Fruit fly (Drosophila melanogaster) whole organism, wandering third instar larva: ENCODE results near the gene Ufd4.
A peak's percentile ranks its signal among the peaks of the same experiment; 100 is the strongest.

Source experiments
- CG32264 ChIP-seq: fragments of 200-800 bp; sonication (Bioruptor generic); optimal IDR thresholded peaks from 2 replicates; lab custom pipeline; 2016; ENCODE audit warnings: missing biosample characterization, missing genetic modification characterization
- CG9705 ChIP-seq: fragments of 200-800 bp; sonication (Bioruptor generic); optimal IDR thresholded peaks from 2 replicates; lab custom pipeline; 2018; ENCODE audit warnings: missing biosample characterization, mild to moderate bottlenecking, missing genetic modification characterization
- Dif ChIP-seq: fragments of 200-275, 200-300 bp; sonication (Bioruptor generic); optimal IDR thresholded peaks from 2 replicates; lab custom pipeline; 2018; ENCODE audit warnings: missing biosample characterization, missing genetic modification characterization; ENCODE audit not compliant: partially characterized antibody
- HLH106 ChIP-seq: fragments of 200-800 bp; optimal IDR thresholded peaks from 3 replicates; lab custom pipeline; 2019; ENCODE audit warnings: missing biosample characterization, mild to moderate bottlenecking, missing genetic modification characterization, moderate library complexity
- Hnf4 ChIP-seq: fragments of 200-800 bp; sonication (Bioruptor generic); optimal IDR thresholded peaks from 2 replicates; lab custom pipeline; 2016; ENCODE audit warnings: missing biosample characterization, mild to moderate bottlenecking, missing genetic modification characterization
- Jra ChIP-seq: sonication (Bioruptor generic); optimal IDR thresholded peaks from 2 replicates; lab custom pipeline; 2016; ENCODE audit warnings: missing biosample characterization, missing genetic modification characterization
- Mio ChIP-seq: sonication (Bioruptor generic); optimal IDR thresholded peaks from 2 replicates; lab custom pipeline; 2016; ENCODE audit warnings: missing biosample characterization, missing genetic modification characterization
- Myc ChIP-seq: fragments of >200 bp; optimal IDR thresholded peaks from 2 replicates; lab custom pipeline; 2017
- N ChIP-seq: fragments of >200 bp; optimal IDR thresholded peaks from 2 replicates; lab custom pipeline; 2018; ENCODE audit warnings: missing biosample characterization, missing external identifiers, missing genetic modification characterization
- OdsH ChIP-seq: fragments of 200-800 bp; sonication (Bioruptor generic); optimal IDR thresholded peaks from 2 replicates; lab custom pipeline; 2016; ENCODE audit warnings: missing biosample characterization, mild to moderate bottlenecking, missing genetic modification characterization
- Rel ChIP-seq, 2 experiments: fragments of 200-800 bp; sonication (Bioruptor generic) in 1 of 2; optimal IDR thresholded peaks; 2 replicates in 1 of 2; 3 replicates in 1 of 2; lab custom pipeline; 2016 to 2019; ENCODE audit warnings: mild to moderate bottlenecking in 2 of 2, missing biosample characterization in 2 of 2, missing genetic modification characterization in 2 of 2, moderate library complexity in 1 of 2
- Sp1 ChIP-seq: fragments of 200-800 bp; sonication (Bioruptor generic); optimal IDR thresholded peaks from 3 replicates; lab custom pipeline; 2019; ENCODE audit warnings: missing biosample characterization, mild to moderate bottlenecking, missing genetic modification characterization, moderate library complexity
- Vsx2 ChIP-seq: fragments of 200-300, 225-300 bp; sonication (Bioruptor generic); optimal IDR thresholded peaks from 2 replicates; lab custom pipeline; 2018; ENCODE audit warnings: missing biosample characterization, missing genetic modification characterization; ENCODE audit not compliant: partially characterized antibody
- br ChIP-seq: fragments of 200-800 bp; sonication (Bioruptor generic); optimal IDR thresholded peaks from 2 replicates; lab custom pipeline; 2016; ENCODE audit warnings: missing biosample characterization, missing genetic modification characterization
- brk ChIP-seq: fragments of 200-800 bp; sonication (Bioruptor generic); optimal IDR thresholded peaks from 2 replicates; lab custom pipeline; 2016; ENCODE audit warnings: missing biosample characterization, mild to moderate bottlenecking, missing genetic modification characterization
- dl ChIP-seq, 2 experiments: fragments of 175-275, 200-275 bp in 1 of 2; fragments of 200-275 bp in 1 of 2; sonication (Bioruptor generic); optimal IDR thresholded peaks; lab custom pipeline; 2018; ENCODE audit warnings: mild to moderate bottlenecking in 2 of 2, missing biosample characterization in 2 of 2, missing genetic modification characterization in 2 of 2, moderate library complexity in 2 of 2; ENCODE audit not compliant: partially characterized antibody in 2 of 2, insufficient read depth in 1 of 2
- dmrt93B ChIP-seq: fragments of 200-800 bp; sonication (Bioruptor generic); optimal IDR thresholded peaks from 2 replicates; lab custom pipeline; 2018; ENCODE audit warnings: missing biosample characterization, mild to moderate bottlenecking, missing genetic modification characterization
- dsf ChIP-seq: sonication (Bioruptor generic); optimal IDR thresholded peaks from 2 replicates; lab custom pipeline; 2016; ENCODE audit warnings: missing biosample characterization, missing genetic modification characterization, borderline replicate concordance
- foxo ChIP-seq, 2 experiments: fragments of 200-800 bp; sonication (Bioruptor generic); optimal IDR thresholded peaks; 2 replicates in 1 of 2; 3 replicates in 1 of 2; lab custom pipeline; 2016 to 2017; ENCODE audit warnings: missing biosample characterization in 2 of 2, missing genetic modification characterization in 2 of 2
- jim ChIP-seq: fragments of 175-275, 200-325 bp; sonication (Bioruptor generic); optimal IDR thresholded peaks from 2 replicates; lab custom pipeline; 2016; ENCODE audit warnings: missing biosample characterization, mild to moderate bottlenecking, missing genetic modification characterization
- psq ChIP-seq: fragments of 200-800 bp; sonication (Bioruptor generic); optimal IDR thresholded peaks from 3 replicates; lab custom pipeline; 2017; ENCODE audit warnings: missing biosample characterization, mild to moderate bottlenecking, missing genetic modification characterization, moderate library complexity
- rgr ChIP-seq: fragments of 200-800 bp; sonication (Bioruptor generic); optimal IDR thresholded peaks from 3 replicates; lab custom pipeline; 2016; ENCODE audit warnings: missing biosample characterization, mild to moderate bottlenecking, missing genetic modification characterization
- sage ChIP-seq: fragments of 200-800 bp; sonication (Bioruptor generic); optimal IDR thresholded peaks from 2 replicates; lab custom pipeline; 2016; ENCODE audit warnings: missing biosample characterization, mild to moderate bottlenecking, missing genetic modification characterization
- sv ChIP-seq: fragments of 200-800 bp; sonication (Bioruptor generic); optimal IDR thresholded peaks from 3 replicates; lab custom pipeline; 2016; ENCODE audit warnings: missing biosample characterization, missing genetic modification characterization
- tai ChIP-seq: sonication (Bioruptor generic); optimal IDR thresholded peaks from 2 replicates; lab custom pipeline; 2016; ENCODE audit warnings: missing biosample characterization, missing genetic modification characterization
- usp ChIP-seq: fragments of >200 bp; optimal IDR thresholded peaks from 2 replicates; lab custom pipeline; 2017; ENCODE audit warnings: missing biosample characterization, missing genetic modification characterization
- woc ChIP-seq: sonication (Bioruptor generic); optimal IDR thresholded peaks from 2 replicates; lab custom pipeline; 2016; ENCODE audit warnings: missing biosample characterization, mild to moderate bottlenecking, missing genetic modification characterization

The Ufd4 gene

DNA sequence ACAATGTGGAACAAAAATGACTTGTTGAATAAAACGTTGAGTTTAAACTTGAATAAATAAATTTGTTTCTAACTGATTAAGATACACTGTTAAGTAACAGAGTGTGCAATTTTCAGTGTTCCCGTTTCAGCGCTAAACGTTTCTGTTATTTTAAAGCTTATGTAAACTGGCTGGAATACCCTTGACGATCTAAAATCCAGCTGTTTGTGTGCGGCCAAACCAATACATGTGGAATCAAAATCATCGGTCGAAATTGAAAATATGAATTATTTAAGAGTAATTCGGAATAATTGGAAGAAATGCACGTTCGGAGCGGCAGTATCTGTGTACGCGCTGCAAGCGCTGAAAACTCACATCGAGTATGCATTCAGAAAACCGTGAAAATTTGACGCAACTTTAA, 22.3 kb downstream of the Ufd4 start, which contains the start of gene Mulk:
Mulk (plus strand) TSS at position 198 of the 400 bp plus-strand sequence.
- TF ChIP-seq Hnf4 (GFP tag; lab: Kevin White, UChicago), result no peak
- peak in 1 of 2 experiments; percentile 50 for TF ChIP-seq foxo (GFP tag; optimal IDR thresholded peaks at IDR 0.05; lab: Kevin White, UChicago)
- peak; percentile 67 for TF ChIP-seq sage

DNA sequence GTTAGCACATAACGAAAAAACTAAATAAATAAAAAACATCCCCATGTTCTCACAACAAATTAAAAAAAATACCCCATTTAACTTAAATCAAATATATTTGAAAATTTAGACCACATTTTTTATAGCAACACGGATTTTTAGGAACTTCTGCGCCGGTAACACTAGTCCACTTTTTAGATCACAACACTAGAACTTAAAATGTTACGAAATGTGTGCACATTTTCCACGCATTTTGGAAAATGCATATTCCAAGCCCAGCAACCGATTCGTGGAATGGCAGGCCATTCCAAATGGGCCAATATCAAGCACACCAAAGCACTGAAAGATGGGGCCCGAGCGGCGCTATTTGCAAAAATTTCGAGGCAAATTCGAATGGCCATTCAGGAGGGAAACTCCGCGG, 23.5 kb downstream of the Ufd4 start, which contains the start of gene CG4957:
CG4957 (plus strand) TSS at position 185 of the 400 bp plus-strand sequence.
- no peak for TF ChIP-seq Vsx2 (GFP tag; lab: Kevin White, UChicago)
- peak; percentile 26 for TF ChIP-seq Myc (lab: Kevin White, UChicago)

dm6 chr2L:10266511-10266910, 25.7 kb downstream of the Ufd4 start, which contains the start of gene CG4953:
TSS of gene CG4953 (plus strand) at chr2L:10266703.
- TF ChIP-seq Myc (lab: Kevin White, UChicago), result no peak
- TF ChIP-seq Rel (GFP tag; optimal IDR thresholded peaks at IDR 0.05; lab: Kevin White, UChicago), result no peak
- TF ChIP-seq Rel (tag; optimal IDR thresholded peaks at IDR 0.05; lab: Kevin White, UChicago), result no peak
- TF ChIP-seq sage, result no peak
- no peak for TF ChIP-seq Dif
- TF ChIP-seq woc (GFP tag; lab: Kevin White, UChicago), result no peak
- TF ChIP-seq Sp1 (GFP tag; lab: Kevin White, UChicago), result no peak
- TF ChIP-seq dl (GFP tag; optimal IDR thresholded peaks at IDR 0.05; lab: Kevin White, UChicago; ENCODE audit: insufficient read depth in 1 of 2, partially characterized antibody in 2 of 2), result no peak
- TF ChIP-seq psq (GFP tag; lab: Kevin White, UChicago), result no peak
- TF ChIP-seq HLH106 (tag; lab: Kevin White, UChicago), result no peak
- no peak for TF ChIP-seq sv (GFP tag; lab: Kevin White, UChicago)
- no peak for TF ChIP-seq CG9705
- no peak for TF ChIP-seq N
- no peak for TF ChIP-seq br
- TF ChIP-seq Hnf4 (GFP tag; lab: Kevin White, UChicago), result no peak
- TF ChIP-seq foxo (GFP tag; optimal IDR thresholded peaks at IDR 0.05; lab: Kevin White, UChicago), result no peak
- TF ChIP-seq brk, result no peak
- no peak for TF ChIP-seq Mio (GFP tag; lab: Kevin White, UChicago)
- no peak for TF ChIP-seq CG32264 (GFP tag; lab: Kevin White, UChicago)
- no peak for TF ChIP-seq usp

DNA sequence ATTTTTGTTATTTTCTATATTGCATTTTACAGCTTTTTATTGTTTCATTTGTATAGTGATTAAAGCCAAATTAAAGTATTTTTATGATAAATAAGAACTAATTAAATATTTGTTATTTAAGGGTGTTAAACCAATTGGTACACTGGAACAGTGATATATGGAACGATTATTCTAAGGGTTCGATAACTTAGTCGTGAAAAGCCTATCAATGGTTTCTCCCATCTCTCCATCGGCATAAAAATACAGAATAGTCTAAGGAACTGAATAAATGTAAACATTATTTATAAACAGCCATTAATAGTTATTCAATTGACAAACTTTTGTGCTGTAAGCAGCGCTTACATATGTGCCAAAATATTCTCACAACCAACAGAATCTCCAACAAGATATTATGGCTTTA, 27.0 kb downstream of the Ufd4 start, which contains the start of gene Mob3:
Mob3 (plus strand) TSS at position 208 of the 400 bp plus-strand sequence.
- TF ChIP-seq dsf (GFP tag; lab: Kevin White, UChicago) (no peak), Mio (GFP tag; lab: Kevin White, UChicago) (no peak), Dif (no peak), sage (peak; percentile 56), CG9705 (no peak), OdsH (GFP tag; lab: Kevin White, UChicago) (no peak), woc (GFP tag; lab: Kevin White, UChicago) (peak; percentile 39), tai (GFP tag; lab: Kevin White, UChicago) (no peak), dmrt93B (GFP tag; lab: Kevin White, UChicago) (no peak), Rel (GFP tag; optimal IDR thresholded peaks at IDR 0.05; lab: Kevin White, UChicago) (no peak), Rel (tag; optimal IDR thresholded peaks at IDR 0.05; lab: Kevin White, UChicago) (no peak), rgr (GFP tag; lab: Kevin White, UChicago) (no peak), Hnf4 (GFP tag; lab: Kevin White, UChicago) (peak; percentile 43)

dm6 chr2L:10263830-10264634, 28.1 kb downstream of the Ufd4 start, which contains the start of gene REPTOR-BP:
TSS of gene REPTOR-BP (plus strand) at chr2L:10264125.
- no peak for TF ChIP-seq Vsx2 (GFP tag; lab: Kevin White, UChicago)
- no peak for TF ChIP-seq rgr (GFP tag; lab: Kevin White, UChicago)
- no peak for TF ChIP-seq usp
- no peak for TF ChIP-seq jim
- peak; percentile 0 for TF ChIP-seq psq (GFP tag; lab: Kevin White, UChicago)
- TF ChIP-seq Rel (GFP tag; optimal IDR thresholded peaks at IDR 0.05; lab: Kevin White, UChicago), result no peak
- no peak for TF ChIP-seq Rel (tag; optimal IDR thresholded peaks at IDR 0.05; lab: Kevin White, UChicago)
- TF ChIP-seq dl (GFP tag; optimal IDR thresholded peaks at IDR 0.05; lab: Kevin White, UChicago; ENCODE audit: insufficient read depth in 1 of 2, partially characterized antibody in 2 of 2), result no peak
- TF ChIP-seq brk, result peak; percentile 67
- no peak for TF ChIP-seq CG32264 (GFP tag; lab: Kevin White, UChicago)
- TF ChIP-seq Mio (GFP tag; lab: Kevin White, UChicago), result no peak
- peak; percentile 58 for TF ChIP-seq sage
- TF ChIP-seq Jra, result no peak
- no peak for TF ChIP-seq sv (GFP tag; lab: Kevin White, UChicago)
- TF ChIP-seq, all 38 proteins: peak for 3
